Worm (Caenorhabditis elegans) whole organism, L1 larva: ENCODE data around the gene egl-27.

ENCODE experiments used
- ceh-82 ChIP-seq, 3 experiments: fragments of 150-350 bp in 1 of 3; sonication (generic microtip) in 2 of 3; optimal IDR thresholded peaks; 2 replicates each; lab custom pipeline; 2014 to 2017; ENCODE audit warnings: missing biosample characterization in 3 of 3, missing genetic modification characterization in 3 of 3
- elt-3 ChIP-seq, 6 experiments: fragments of 150-350 bp in 1 of 6; sonication (generic microtip); optimal IDR thresholded peaks; 2 replicates each; lab custom pipeline; 2017 to 2018; ENCODE audit warnings: missing biosample characterization in 6 of 6, missing genetic modification characterization in 6 of 6, inconsistent platforms in 1 of 6
- mep-1 ChIP-seq: fragments of 150-350 bp; optimal IDR thresholded peaks from 2 replicates; lab custom pipeline; 2014; ENCODE audit warnings: missing biosample characterization, missing genetic modification characterization
- nhr-47 ChIP-seq: sonication (generic microtip); optimal IDR thresholded peaks from 2 replicates; lab custom pipeline; 2016; ENCODE audit warnings: mild to moderate bottlenecking, missing genetic modification characterization, moderate library complexity, missing compliant biosample characterization
- pqm-1 ChIP-seq: sonication (generic microtip); optimal IDR thresholded peaks from 3 replicates; lab custom pipeline; 2017; ENCODE audit warnings: missing biosample characterization, missing genetic modification characterization
- rnt-1 ChIP-seq: sonication (generic microtip); optimal IDR thresholded peaks from 2 replicates; lab custom pipeline; 2016; ENCODE audit warnings: mild to moderate bottlenecking, missing genetic modification characterization, moderate library complexity, missing compliant biosample characterization
- unc-130 ChIP-seq: fragments of 150-350 bp; optimal IDR thresholded peaks from 2 replicates; lab custom pipeline; 2017; ENCODE audit warnings: missing biosample characterization, missing genetic modification characterization, inconsistent platforms
- unc-62 ChIP-seq: fragments of 150-350 bp; optimal IDR thresholded peaks from 2 replicates; lab custom pipeline; 2014; ENCODE audit warnings: missing biosample characterization, missing genetic modification reagents, missing genetic modification characterization

ce11 chrII:6791891-6792290, 42.9 kb upstream of the egl-27 start, which contains the start of gene T13C2.2:
- no peak for TF ChIP-seq pqm-1 (tag; lab: Kevin White, UChicago)
- TF ChIP-seq unc-62 (GFP tag; lab: Kevin White, UChicago), result no peak
- no peak for TF ChIP-seq unc-130 (tag; lab: Kevin White, UChicago)
- no peak for TF ChIP-seq nhr-47
- no peak for TF ChIP-seq elt-3 (tag; optimal IDR thresholded peaks at IDR 0.05; lab: Kevin White, UChicago)
- no peak for TF ChIP-seq mep-1 (tag; lab: Kevin White, UChicago)
- TF ChIP-seq rnt-1 (tag; lab: Kevin White, UChicago), result no peak
- no peak for TF ChIP-seq ceh-82 (tag; optimal IDR thresholded peaks at IDR 0.05; lab: Kevin White, UChicago)
